Worm (Caenorhabditis elegans) whole organism, L2 larva: ENCODE results near the gene tra-2.
A peak's percentile ranks its signal among the peaks of the same experiment; 100 is the strongest.

Experiments used
- aly-2 ChIP-seq: fragments of 150-350 bp; optimal IDR thresholded peaks from 2 replicates; lab custom pipeline; 2014; ENCODE audit warnings: missing biosample characterization, missing genetic modification characterization
- ama-1 ChIP-seq: fragments of 150-350 bp; optimal IDR thresholded peaks from 2 replicates; lab custom pipeline; 2018; ENCODE audit warnings: inconsistent platforms
- ceh-82 ChIP-seq: fragments of 150-350 bp; optimal IDR thresholded peaks from 2 replicates; lab custom pipeline; 2014; ENCODE audit warnings: missing biosample characterization, missing genetic modification characterization
- nhr-11 ChIP-seq: fragments of 150-350 bp; optimal IDR thresholded peaks from 2 replicates; lab custom pipeline; 2014; ENCODE audit warnings: missing biosample characterization, missing genetic modification characterization
- nhr-237 ChIP-seq: fragments of 150-350 bp; optimal IDR thresholded peaks from 2 replicates; lab custom pipeline; 2014; ENCODE audit warnings: missing biosample characterization, missing genetic modification characterization
- unc-39 ChIP-seq: fragments of 150-350 bp; optimal IDR thresholded peaks from 2 replicates; lab custom pipeline; 2014; ENCODE audit warnings: missing biosample characterization, missing genetic modification characterization

ce11 chrII:6951250-6951806 lies 14.1 kb downstream of the tra-2 start, which contains the start of the genes malt-1 and ceh-38:
- no peak for TF ChIP-seq aly-2 (tag; lab: Kevin White, UChicago)
- peak; percentile 58 for TF ChIP-seq nhr-237 (tag; lab: Kevin White, UChicago)
- peak; percentile 19 for TF ChIP-seq ceh-82 (tag; lab: Kevin White, UChicago)
- TF ChIP-seq ama-1 (lab: Kevin White, UChicago), result peak; percentile 72
- no peak for TF ChIP-seq unc-39 (tag; lab: Kevin White, UChicago)
- peak; percentile 40 for TF ChIP-seq nhr-11 (tag; lab: Kevin White, UChicago)
